Worm (Caenorhabditis elegans) whole organism, L3 larva: Measurements from ENCODE around the gene F21C10.9.

Experiments used
- hmg-11 ChIP-seq: sonication (generic microtip); optimal IDR thresholded peaks from 2 replicates; lab custom pipeline; 2016; ENCODE audit warnings: missing genetic modification characterization, missing compliant biosample characterization
- lsy-12 ChIP-seq: sonication (generic microtip); optimal IDR thresholded peaks from 2 replicates; lab custom pipeline; 2016; ENCODE audit warnings: mild to moderate bottlenecking, missing genetic modification characterization, missing compliant biosample characterization
- nhr-11 ChIP-seq: fragments of 150-350 bp; optimal IDR thresholded peaks from 2 replicates; lab custom pipeline; 2014; ENCODE audit warnings: missing biosample characterization, missing genetic modification characterization
- skn-1 ChIP-seq: fragments of 150-350 bp; optimal IDR thresholded peaks from 2 replicates; lab custom pipeline; 2014; ENCODE audit warnings: missing biosample characterization, missing genetic modification characterization

The F21C10.9 gene

DNA sequence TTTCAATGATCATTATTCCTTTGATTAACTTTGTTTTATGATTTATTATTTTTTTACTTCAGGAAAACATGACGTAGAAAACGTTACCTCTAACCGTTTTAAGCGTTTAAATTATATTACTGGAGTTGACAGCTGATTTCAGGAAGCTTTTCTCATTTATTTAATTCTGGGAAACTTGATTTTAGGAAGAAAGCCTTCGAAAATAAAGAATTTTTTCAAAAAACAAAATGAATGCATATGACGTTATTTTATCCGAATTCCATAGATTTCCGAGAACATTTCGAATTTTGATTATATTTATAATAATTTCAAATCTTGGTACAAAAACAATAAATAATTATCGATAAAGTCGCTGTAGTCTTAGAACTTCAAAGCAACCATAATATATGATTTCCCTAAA is 49.2 kb downstream of the F21C10.9 start:
- TF ChIP-seq skn-1 (no peak), hmg-11 (tag; lab: Kevin White, UChicago) (no peak)

DNA sequence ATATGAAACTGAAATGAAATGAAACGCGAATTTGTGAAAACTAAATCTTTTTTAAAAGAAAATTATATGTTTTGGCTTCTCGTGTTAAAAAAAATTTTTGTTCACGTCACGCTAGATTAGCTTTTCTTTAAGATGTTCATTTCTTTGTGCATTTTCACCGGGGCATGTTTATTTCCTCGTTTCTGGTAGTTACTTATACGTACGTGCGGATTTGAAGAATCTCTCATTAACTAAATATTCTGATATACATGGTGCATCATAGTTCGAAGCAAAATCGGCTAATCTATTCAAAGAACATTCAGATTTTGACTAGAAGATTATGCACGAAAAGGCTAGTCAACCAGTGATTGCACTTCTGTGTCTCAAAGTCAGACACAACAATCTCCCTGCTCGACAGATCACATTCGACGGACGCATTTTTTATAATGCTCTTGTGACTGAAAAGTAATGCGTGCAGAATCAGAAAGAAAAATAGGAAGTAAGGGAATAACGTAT is 50.9 kb downstream of the F21C10.9 start, which contains the start of gene C25E10.17:
TSS of gene C25E10.17 (minus strand) at position 51 of the 495 bp plus-strand sequence.
- peak; percentile 23 for TF ChIP-seq nhr-11 (tag; lab: Kevin White, UChicago)
- TF ChIP-seq lsy-12 (tag; lab: Kevin White, UChicago) = no peak
- TF ChIP-seq, all 47 proteins: peak for 1
